Comparison of ENCODE assay signal across 1 fruit fly cellular context in the genomic region with DNA sequence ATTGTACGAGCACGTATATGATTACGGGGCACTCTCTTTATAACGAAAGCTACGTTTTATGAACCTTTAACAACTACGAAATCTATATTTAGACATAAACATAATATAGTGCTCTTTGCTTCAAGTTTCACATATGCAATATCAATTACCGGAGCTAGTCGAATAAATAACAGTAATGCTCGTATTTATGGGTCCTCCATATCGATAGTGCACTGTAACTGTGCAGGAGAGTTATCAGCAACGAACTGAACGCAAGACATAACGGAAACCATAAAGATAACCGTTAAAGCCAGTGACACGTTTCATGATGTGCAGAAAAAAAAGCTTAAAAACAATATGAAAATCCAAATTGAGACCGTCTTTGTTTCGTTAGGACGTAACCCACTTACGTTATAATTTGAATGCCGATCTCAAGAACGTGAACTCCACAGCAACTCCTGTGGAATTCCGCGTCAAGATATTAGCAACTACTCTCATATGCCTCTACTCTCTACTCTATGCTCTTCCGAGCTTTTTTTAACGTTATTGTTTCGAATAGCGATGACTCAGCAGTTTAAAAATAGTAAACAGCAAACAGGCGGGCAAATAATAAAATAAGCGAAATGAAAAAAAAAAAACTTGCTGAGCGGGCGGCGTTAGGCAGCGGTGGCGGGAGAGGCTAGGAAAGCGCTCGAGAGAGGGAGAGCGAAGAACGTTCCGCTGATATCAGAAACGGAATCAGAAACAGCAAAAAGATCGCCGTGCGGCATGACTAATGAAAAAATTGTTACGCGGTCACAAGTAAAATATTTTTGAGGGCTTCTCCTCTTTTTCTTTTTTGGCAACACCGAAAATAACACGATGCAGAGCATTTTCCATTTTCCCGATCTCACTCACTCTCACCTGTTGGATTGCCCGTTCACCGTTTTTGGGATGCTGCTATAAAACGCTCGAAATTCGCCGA.
A peak's percentile ranks its signal among the peaks of the same experiment; 100 is the strongest.
TF ChIP-seq lines count a peak whose summit lies in the region.

No protein-coding gene starts in this region.

TF ChIP-seq in whole organism, embryonic, 481 proteins besides CTCF, POLR2A, EP300 and RAD21 (continued from another document):
- TF ChIP-seq Camta (GFP tag; optimal IDR thresholded peaks at IDR 0.05; lab: Kevin White, UChicago) (peak; percentile 63), CG6272 (GFP tag; IDR thresholded peaks at IDR 0.05; lab: Robert Waterston, UW) (peak; percentile 57), Ravus (GFP tag; IDR thresholded peaks at IDR 0.05; lab: Robert Waterston, UW) (no peak), exex (tag; optimal IDR thresholded peaks at IDR 0.05; lab: Kevin White, UChicago) (peak; percentile 43), bab2 (GFP tag; optimal IDR thresholded peaks at IDR 0.05; lab: Kevin White, UChicago) (peak; percentile 70), Dp (GFP tag; optimal IDR thresholded peaks at IDR 0.05; lab: Kevin White, UChicago) (no peak), CG11398 (GFP tag; optimal IDR thresholded peaks at IDR 0.05; lab: Kevin White, UChicago) (peak; percentile 49), CG14965 (GFP tag; optimal IDR thresholded peaks at IDR 0.05; lab: Kevin White, UChicago; ENCODE audit: borderline replicate concordance) (no peak), CG6654 (GFP tag; optimal IDR thresholded peaks at IDR 0.05; lab: Kevin White, UChicago) (peak; percentile 32), tx (GFP tag; optimal IDR thresholded peaks at IDR 0.05; lab: Kevin White, UChicago) (peak; percentile 56), CG6254 (GFP tag; optimal IDR thresholded peaks at IDR 0.05; lab: Kevin White, UChicago) (peak; percentile 22), gsb-n (tag; optimal IDR thresholded peaks at IDR 0.05; lab: Kevin White, UChicago) (peak; percentile 56), CG34376 (GFP tag; optimal IDR thresholded peaks at IDR 0.05; lab: Kevin White, UChicago) (peak; percentile 9), CG12391 (tag; optimal IDR thresholded peaks at IDR 0.05; lab: Kevin White, UChicago) (peak; percentile 77), Dref (GFP tag; IDR thresholded peaks at IDR 0.05; lab: Robert Waterston, UW) (no peak), CG8478 (optimal IDR thresholded peaks at IDR 0.05; lab: Kevin White, UChicago) (no peak), CG9609 (GFP tag; optimal IDR thresholded peaks at IDR 0.05; lab: Kevin White, UChicago) (peak; percentile 35), crol (GFP tag; IDR thresholded peaks at IDR 0.05; lab: Robert Waterston, UW) (peak; percentile 63), CG4424 (GFP tag; optimal IDR thresholded peaks at IDR 0.05; lab: Kevin White, UChicago) (peak; percentile 62), CG6689 (GFP tag; IDR thresholded peaks at IDR 0.05; lab: Robert Waterston, UW) (peak; percentile 69), seq (GFP tag; IDR thresholded peaks at IDR 0.05; lab: Robert Waterston, UW) (peak; percentile 67), Poxn (GFP tag; IDR thresholded peaks at IDR 0.05; lab: Robert Waterston, UW) (peak; percentile 47; the same call in 1 of the 2 replicates), unc-4 (GFP tag; IDR thresholded peaks at IDR 0.05; lab: Robert Waterston, UW; ENCODE audit: partially characterized antibody) (no peak), NC2β (GFP tag; optimal IDR thresholded peaks at IDR 0.05; lab: Kevin White, UChicago) (peak; percentile 37), CG16863 (GFP tag; optimal IDR thresholded peaks at IDR 0.05; lab: Kevin White, UChicago) (peak; percentile 66), kay (GFP tag; optimal IDR thresholded peaks at IDR 0.05; lab: Kevin White, UChicago) (no peak), Vsx1 (GFP tag; optimal IDR thresholded peaks at IDR 0.05; lab: Kevin White, UChicago) (peak; percentile 22), Sry-β (GFP tag; optimal IDR thresholded peaks at IDR 0.05; lab: Kevin White, UChicago) (no peak), gce (GFP tag; IDR thresholded peaks at IDR 0.05; lab: Robert Waterston, UW) (no peak), al (GFP tag; IDR thresholded peaks at IDR 0.05; lab: Robert Waterston, UW) (peak; percentile 59; the same call in 1 of the 2 replicates), ewg (GFP tag; optimal IDR thresholded peaks at IDR 0.05; lab: Kevin White, UChicago) (peak; percentile 59), Hmr (GFP tag; optimal IDR thresholded peaks at IDR 0.05; lab: Kevin White, UChicago) (peak; percentile 59), jumu (GFP tag; optimal IDR thresholded peaks at IDR 0.05; lab: Kevin White, UChicago) (peak; percentile 16), CG3838 (GFP tag; optimal IDR thresholded peaks at IDR 0.05; lab: Kevin White, UChicago) (peak; percentile 26)
